Fruit fly (Drosophila melanogaster): ENCODE measurements around the gene CG5078.
A peak's percentile ranks its signal among the peaks of the same experiment; 100 is the strongest.

CG5078 gene

dm6 chr3L:20551862-20552261 is 46.0 kb downstream of the CG5078 start (continued):
- TF ChIP-seq OdsH (GFP tag; optimal IDR thresholded peaks at IDR 0.05) (peak; percentile 67), CG11902 (GFP tag; optimal IDR thresholded peaks at IDR 0.05) (peak; percentile 20), Blimp-1 (GFP tag; optimal IDR thresholded peaks at IDR 0.05) (no peak), lz (GFP tag; optimal IDR thresholded peaks at IDR 0.05) (peak; percentile 52), Eip93F (GFP tag; optimal IDR thresholded peaks at IDR 0.05) (no peak), CG6808 (GFP tag; optimal IDR thresholded peaks at IDR 0.05) (peak; percentile 64), CG11294 (GFP tag; IDR thresholded peaks at IDR 0.05) (no peak), CG6792 (GFP tag; optimal IDR thresholded peaks at IDR 0.05) (peak; percentile 53), Gug (GFP tag; IDR thresholded peaks at IDR 0.05) (peak; percentile 28; the same call in 1 of the 2 replicates), CG10669 (GFP tag; optimal IDR thresholded peaks at IDR 0.05) (peak; percentile 67), net (GFP tag; optimal IDR thresholded peaks at IDR 0.05) (peak; percentile 52), CG6854 (GFP tag; optimal IDR thresholded peaks at IDR 0.05) (no peak), CG3919 (GFP tag; optimal IDR thresholded peaks at IDR 0.05) (peak; percentile 77), dac (GFP tag; optimal IDR thresholded peaks at IDR 0.05) (peak; percentile 20), pdm3 (GFP tag; optimal IDR thresholded peaks at IDR 0.05) (peak; percentile 72), CG10631 (GFP tag; optimal IDR thresholded peaks at IDR 0.05) (peak; percentile 65), Ets96B (tag; optimal IDR thresholded peaks at IDR 0.05) (peak; percentile 69), CG3032 (tag; optimal IDR thresholded peaks at IDR 0.05) (peak; percentile 69), eg (GFP tag; IDR thresholded peaks at IDR 0.05) (no peak), CG1621 (tag; optimal IDR thresholded peaks at IDR 0.05) (peak; percentile 51), fd85E (GFP tag; optimal IDR thresholded peaks at IDR 0.05) (no peak), esn (GFP tag; optimal IDR thresholded peaks at IDR 0.05) (peak; percentile 67), fd59A (GFP tag; optimal IDR thresholded peaks at IDR 0.05) (peak; percentile 39), Hr4 (GFP tag; optimal IDR thresholded peaks at IDR 0.05) (peak; percentile 50), CG6163 (GFP tag; IDR thresholded peaks at IDR 0.05) (peak; percentile 70), achi (GFP tag; optimal IDR thresholded peaks at IDR 0.05) (peak; percentile 66), CG6276 (GFP tag; optimal IDR thresholded peaks at IDR 0.05) (peak; percentile 27), CG15336 (GFP tag; IDR thresholded peaks at IDR 0.05) (peak; percentile 49; the same call in 1 of the 2 replicates), Hr39 (GFP tag; optimal IDR thresholded peaks at IDR 0.05) (peak; percentile 53)

- TF ChIP-seq CG3032 (tag; optimal IDR thresholded peaks at IDR 0.05): peak; percentile 78
- peak; percentile 77 for TF ChIP-seq CG10669 (GFP tag; optimal IDR thresholded peaks at IDR 0.05)
- TF ChIP-seq CG11294 (GFP tag; IDR thresholded peaks at IDR 0.05): no peak
- peak; percentile 37 for TF ChIP-seq CG32006 (GFP tag; optimal IDR thresholded peaks at IDR 0.05)
- peak; percentile 63 for TF ChIP-seq CG7368 (GFP tag; optimal IDR thresholded peaks at IDR 0.05)
- TF ChIP-seq Sox14 (GFP tag; optimal IDR thresholded peaks at IDR 0.05): peak; percentile 85
- peak; percentile 69 for TF ChIP-seq vri (GFP tag; optimal IDR thresholded peaks at IDR 0.05)
- TF ChIP-seq salr (GFP tag; optimal IDR thresholded peaks at IDR 0.05): peak; percentile 29 to 57
- TF ChIP-seq dac (GFP tag; optimal IDR thresholded peaks at IDR 0.05): no peak
- peak; percentile 91 for TF ChIP-seq CG31627 (GFP tag; optimal IDR thresholded peaks at IDR 0.05)
- peak; percentile 59 for TF ChIP-seq spab (GFP tag; optimal IDR thresholded peaks at IDR 0.05)
- peak; percentile 78 for TF ChIP-seq OdsH (GFP tag; optimal IDR thresholded peaks at IDR 0.05)
- peak; percentile 88 for TF ChIP-seq Met (GFP tag; optimal IDR thresholded peaks at IDR 0.05)
- peak; percentile 84 for TF ChIP-seq Smox (GFP tag; optimal IDR thresholded peaks at IDR 0.05)
- TF ChIP-seq Sox102F (GFP tag; optimal IDR thresholded peaks at IDR 0.05): peak; percentile 90
- TF ChIP-seq eg (GFP tag; IDR thresholded peaks at IDR 0.05): no peak
- no peak for TF ChIP-seq CG16779 (tag; optimal IDR thresholded peaks at IDR 0.05)
- peak; percentile 49 for TF ChIP-seq CG6854 (GFP tag; optimal IDR thresholded peaks at IDR 0.05)
- peak; percentile 82 for TF ChIP-seq Ets21C (GFP tag; optimal IDR thresholded peaks at IDR 0.05)
- peak; percentile 76 for TF ChIP-seq Eip75B (GFP tag; optimal IDR thresholded peaks at IDR 0.05)
- no peak for TF ChIP-seq fkh (GFP tag; optimal IDR thresholded peaks at IDR 0.05)
- no peak for TF ChIP-seq CG6276 (GFP tag; optimal IDR thresholded peaks at IDR 0.05)
- TF ChIP-seq Ets96B (tag; optimal IDR thresholded peaks at IDR 0.05): peak; percentile 81
- TF ChIP-seq CG4318 (GFP tag; optimal IDR thresholded peaks at IDR 0.05): no peak
- TF ChIP-seq topi (GFP tag; optimal IDR thresholded peaks at IDR 0.05): peak; percentile 90
- TF ChIP-seq CG11762 (GFP tag; optimal IDR thresholded peaks at IDR 0.05; ENCODE audit: insufficient read depth): peak; percentile 56
- no peak for TF ChIP-seq Hr38 (GFP tag; optimal IDR thresholded peaks at IDR 0.05)
- TF ChIP-seq ss (GFP tag; optimal IDR thresholded peaks at IDR 0.05): peak; percentile 54 to 74
- peak; percentile 73 for TF ChIP-seq CG8319 (GFP tag; optimal IDR thresholded peaks at IDR 0.05)
- peak; percentile 87 for TF ChIP-seq cyc (GFP tag; optimal IDR thresholded peaks at IDR 0.05)
- TF ChIP-seq Eip78C (GFP tag): peak; percentile 94
Measured at dm6 chr3L:20556371-20556770, 50.5 kb downstream of the CG5078 start.
